Worm (Caenorhabditis elegans): ENCODE measurements around the gene kel-10.

kel-10 gene

ce11 chrIII:10093093-10093492 lies 8.2 kb downstream of the kel-10 start:
- no peak for TF ChIP-seq unc-39 (tag; optimal IDR thresholded peaks at IDR 0.05)
- TF ChIP-seq lin-32 (GFP tag; optimal IDR thresholded peaks at IDR 0.05) = peak; percentile 2
- TF ChIP-seq flh-1 (GFP tag; optimal IDR thresholded peaks at IDR 0.05) = no peak
- no peak for TF ChIP-seq nhr-12 (tag; optimal IDR thresholded peaks at IDR 0.05)
- TF ChIP-seq ces-1 (GFP tag; optimal IDR thresholded peaks at IDR 0.05) = no peak
- no peak for TF ChIP-seq elt-3 (tag; optimal IDR thresholded peaks at IDR 0.05)

ce11 chrIII:10090685-10091084 lies 10.6 kb downstream of the kel-10 start, which contains the start of gene gtf-2H2C:
gtf-2H2C (minus strand) TSS chrIII:10090785.
- TF ChIP-seq nhr-28 (tag; optimal IDR thresholded peaks at IDR 0.05) (no peak), drap-1 (GFP tag; optimal IDR thresholded peaks at IDR 0.05) (no peak), unc-62 (GFP tag; optimal IDR thresholded peaks at IDR 0.05) (no peak), snpc-4 (tag; optimal IDR thresholded peaks at IDR 0.05) (no peak), ceh-83 (GFP tag; optimal IDR thresholded peaks at IDR 0.05) (no peak), M03D4.4 (tag; optimal IDR thresholded peaks at IDR 0.05) (no peak), nhr-76 (tag; optimal IDR thresholded peaks at IDR 0.05) (no peak)

ce11 chrIII:10088508-10088981 lies 12.7 kb downstream of the kel-10 start, which contains the start of gene hal-2:
hal-2 (minus strand) TSS chrIII:10088931.
- no peak for TF ChIP-seq lin-32 (GFP tag; optimal IDR thresholded peaks at IDR 0.05)
- no peak for TF ChIP-seq mls-2 (tag; optimal IDR thresholded peaks at IDR 0.05)
- no peak for TF ChIP-seq unc-62 (GFP tag; optimal IDR thresholded peaks at IDR 0.05)
- TF ChIP-seq nhr-28 (tag; optimal IDR thresholded peaks at IDR 0.05) = no peak
- TF ChIP-seq lsy-2 (tag; optimal IDR thresholded peaks at IDR 0.05) = no peak
- no peak for TF ChIP-seq snpc-4 (tag; optimal IDR thresholded peaks at IDR 0.05)

ce11 chrIII:10085983-10086382 lies 15.3 kb downstream of the kel-10 start, which contains the start of gene T16H12.2:
T16H12.2 (plus strand) TSS chrIII:10086283.
- no peak for TF ChIP-seq ztf-11 (tag; optimal IDR thresholded peaks at IDR 0.05)
- no peak for TF ChIP-seq unc-120 (tag; optimal IDR thresholded peaks at IDR 0.05; ENCODE audit: poor library complexity, severe bottlenecking)
- no peak for TF ChIP-seq sem-2 (GFP tag; optimal IDR thresholded peaks at IDR 0.05)
- no peak for TF ChIP-seq zip-8 (tag; optimal IDR thresholded peaks at IDR 0.05)
- TF ChIP-seq lin-32 (GFP tag; optimal IDR thresholded peaks at IDR 0.05) = no peak

- TF ChIP-seq cnd-1 (tag; optimal IDR thresholded peaks at IDR 0.05) (no peak), nhr-2 (tag; optimal IDR thresholded peaks at IDR 0.05) (no peak), snpc-4 (tag; optimal IDR thresholded peaks at IDR 0.05) (no peak), unc-39 (tag; optimal IDR thresholded peaks at IDR 0.05) (no peak), drap-1 (GFP tag; optimal IDR thresholded peaks at IDR 0.05) (no peak), nhr-237 (tag; optimal IDR thresholded peaks at IDR 0.05) (no peak), unc-120 (tag; optimal IDR thresholded peaks at IDR 0.05; ENCODE audit: poor library complexity, severe bottlenecking) (no peak), ceh-43 (GFP tag; optimal IDR thresholded peaks at IDR 0.05) (no peak), ham-2 (GFP tag; optimal IDR thresholded peaks at IDR 0.05) (no peak), unc-62 (GFP tag; optimal IDR thresholded peaks at IDR 0.05) (no peak), nhr-76 (tag; optimal IDR thresholded peaks at IDR 0.05) (no peak), ceh-83 (GFP tag; optimal IDR thresholded peaks at IDR 0.05) (no peak), sem-2 (GFP tag; optimal IDR thresholded peaks at IDR 0.05) (no peak), ces-1 (GFP tag; optimal IDR thresholded peaks at IDR 0.05) (no peak), hlh-1 (tag; optimal IDR thresholded peaks at IDR 0.05) (no peak), nhr-12 (tag; optimal IDR thresholded peaks at IDR 0.05) (no peak), nhr-28 (tag; optimal IDR thresholded peaks at IDR 0.05) (no peak), M03D4.4 (tag; optimal IDR thresholded peaks at IDR 0.05) (no peak), mab-5 (tag; optimal IDR thresholded peaks at IDR 0.05) (no peak)
Measured at ce11 chrIII:10085574-10085973, 15.7 kb downstream of the kel-10 start.

ce11 chrIII:10085103-10085502 lies 16.1 kb downstream of the kel-10 start, which contains the start of gene T16H12.13:
T16H12.13 (plus strand) TSS chrIII:10085403.
- TF ChIP-seq elt-3 (tag; optimal IDR thresholded peaks at IDR 0.05) (no peak), ham-2 (GFP tag; optimal IDR thresholded peaks at IDR 0.05) (no peak), zip-8 (tag; optimal IDR thresholded peaks at IDR 0.05) (no peak), ces-1 (GFP tag; optimal IDR thresholded peaks at IDR 0.05) (no peak), lin-32 (GFP tag; optimal IDR thresholded peaks at IDR 0.05) (no peak), nhr-2 (tag; optimal IDR thresholded peaks at IDR 0.05) (no peak), lin-13 (tag; optimal IDR thresholded peaks at IDR 0.05) (no peak), elt-1 (tag; optimal IDR thresholded peaks at IDR 0.05; ENCODE audit: borderline replicate concordance, insufficient read depth) (no peak), hlh-1 (tag; optimal IDR thresholded peaks at IDR 0.05) (no peak), snpc-4 (tag; optimal IDR thresholded peaks at IDR 0.05) (no peak), unc-39 (tag; optimal IDR thresholded peaks at IDR 0.05) (no peak)

Measured in whole organism, mixed stage, embryonic.